Worm (Caenorhabditis elegans): ENCODE results near the gene str-182.

ce11 chrV:10230932-10231331 lies 2.3 kb downstream of the str-182 start, which contains the start of gene fipr-6:
- TF ChIP-seq nfya-1 (tag; optimal IDR thresholded peaks at IDR 0.05): no peak
- no peak for TF ChIP-seq rnt-1 (tag; optimal IDR thresholded peaks at IDR 0.05)
- no peak for TF ChIP-seq pag-3 (tag; optimal IDR thresholded peaks at IDR 0.05; ENCODE audit: borderline replicate concordance)
- no peak for TF ChIP-seq F13H6.1 (tag; optimal IDR thresholded peaks at IDR 0.05)
- no peak for TF ChIP-seq lin-11 (tag; optimal IDR thresholded peaks at IDR 0.05)
- no peak for TF ChIP-seq lim-6 (tag; optimal IDR thresholded peaks at IDR 0.05)

Data from whole organism, late embryonic.